Fruit fly (Drosophila melanogaster) whole organism, embryonic: ENCODE measurements around the gene Grip75.

Experiments
- ATbp ChIP-seq: fragments of 200-800 bp; sonication (Bioruptor generic); optimal IDR thresholded peaks from 2 replicates; lab custom pipeline; 2017; ENCODE audit warnings: missing biosample characterization, mild to moderate bottlenecking, missing genetic modification characterization, missing genetic modification reagents
- Asciz ChIP-seq: fragments of 200-800 bp; sonication (Bioruptor generic); optimal IDR thresholded peaks from 2 replicates; lab custom pipeline; 2017; ENCODE audit warnings: missing biosample characterization, mild to moderate bottlenecking, missing genetic modification characterization, missing genetic modification reagents
- CG12071 ChIP-seq: fragments of 200-800 bp; sonication (Bioruptor generic); optimal IDR thresholded peaks from 3 replicates; lab custom pipeline; 2018; ENCODE audit warnings: missing biosample characterization, mild to moderate bottlenecking, missing genetic modification characterization
- CG12219 ChIP-seq: fragments of 200-800 bp; sonication (Bioruptor generic); optimal IDR thresholded peaks from 3 replicates; lab custom pipeline; 2018; ENCODE audit warnings: missing biosample characterization, mild to moderate bottlenecking, missing genetic modification characterization
- CG12236 ChIP-seq: fragments of 200-800 bp; sonication (Bioruptor generic); optimal IDR thresholded peaks from 2 replicates; lab custom pipeline; 2016; ENCODE audit warnings: missing biosample characterization, missing genetic modification characterization
- CG1233 ChIP-seq: fragments of 200-800 bp; sonication (Bioruptor generic); optimal IDR thresholded peaks from 4 replicates; lab custom pipeline; 2018; ENCODE audit warnings: missing biosample characterization, mild to moderate bottlenecking, missing genetic modification characterization
- CG15479 ChIP-seq: fragments of 200-800 bp; sonication (Bioruptor generic); optimal IDR thresholded peaks from 3 replicates; lab custom pipeline; 2019; ENCODE audit warnings: missing biosample characterization, mild to moderate bottlenecking, missing genetic modification characterization, moderate library complexity
- CG16815 ChIP-seq: fragments of 200-800 bp; sonication (Bioruptor generic); optimal IDR thresholded peaks from 3 replicates; lab custom pipeline; 2017; ENCODE audit warnings: missing biosample characterization, mild to moderate bottlenecking, missing genetic modification characterization
- CG17328 ChIP-seq: fragments of 200-800 bp; sonication (Bioruptor generic); IDR thresholded peaks from 2 replicates; pipeline ENCODE4 v1.3.6; 2022; ENCODE audit warnings: missing biosample characterization, missing genetic modification characterization
- CG17359 ChIP-seq: fragments of 200-800 bp; sonication (Bioruptor generic); optimal IDR thresholded peaks from 3 replicates; lab custom pipeline; 2018; ENCODE audit warnings: missing biosample characterization, mild to moderate bottlenecking, missing genetic modification characterization, moderate library complexity
- CG1792 ChIP-seq: fragments of 200-800 bp; sonication (Bioruptor generic); optimal IDR thresholded peaks from 2 replicates; lab custom pipeline; 2016; ENCODE audit warnings: missing biosample characterization, missing genetic modification characterization
- CG2712 ChIP-seq: fragments of 200-800 bp; optimal IDR thresholded peaks from 3 replicates; lab custom pipeline; 2019; ENCODE audit warnings: missing biosample characterization, mild to moderate bottlenecking, missing genetic modification characterization, moderate library complexity
- CG3163 ChIP-seq: fragments of 200-800 bp; sonication (Bioruptor generic); optimal IDR thresholded peaks from 3 replicates; lab custom pipeline; 2016; ENCODE audit warnings: missing biosample characterization, missing genetic modification characterization
- CG33557 ChIP-seq: fragments of 200-800 bp; sonication (Bioruptor generic); optimal IDR thresholded peaks from 2 replicates; lab custom pipeline; 2019; ENCODE audit warnings: missing biosample characterization, mild to moderate bottlenecking, missing genetic modification characterization, moderate library complexity
- CG3407 ChIP-seq: fragments of 200-800 bp; sonication (Bioruptor generic); optimal IDR thresholded peaks from 2 replicates; lab custom pipeline; 2018; ENCODE audit warnings: missing biosample characterization, mild to moderate bottlenecking, missing genetic modification characterization
- CG43689 ChIP-seq: fragments of 200-800 bp; sonication (Bioruptor generic); IDR thresholded peaks from 2 replicates; pipeline ENCODE4 v1.3.6; 2022; ENCODE audit warnings: missing biosample characterization, missing genetic modification characterization
- CG7372 ChIP-seq: fragments of 200-800 bp; sonication (Bioruptor generic); IDR thresholded peaks from 2 replicates; pipeline ENCODE4 v1.3.6; 2022; ENCODE audit warnings: missing biosample characterization, missing genetic modification characterization
- CG7839 ChIP-seq: fragments of 200-800 bp; sonication (Bioruptor generic); optimal IDR thresholded peaks from 3 replicates; lab custom pipeline; 2018; ENCODE audit warnings: missing biosample characterization, mild to moderate bottlenecking, missing genetic modification characterization, moderate library complexity
- CG8359 ChIP-seq: fragments of 200-800 bp; sonication (Bioruptor generic); optimal IDR thresholded peaks from 2 replicates; lab custom pipeline; 2017; ENCODE audit warnings: missing biosample characterization, mild to moderate bottlenecking, missing genetic modification characterization, borderline replicate concordance
- E2f2 ChIP-seq: fragments of 200-800 bp; sonication (Bioruptor generic); IDR thresholded peaks from 2 replicates; pipeline ENCODE4 v1.3.6; 2022; ENCODE audit warnings: missing biosample characterization, missing genetic modification characterization
- Ets65A ChIP-seq: fragments of 200-800 bp; sonication (Bioruptor generic); peaks from one replicate; lab custom pipeline; 2016; ENCODE audit warnings: missing biosample characterization, missing genetic modification characterization
- Med ChIP-seq: fragments of 200-800 bp; sonication (Bioruptor generic); peaks from one replicate; lab custom pipeline; 2016; ENCODE audit warnings: missing biosample characterization, missing genetic modification characterization, mild to moderate bottlenecking, inconsistent platforms, moderate library complexity
- Pdp1 ChIP-seq, 2 experiments: fragments of 200-800 bp; sonication (Bioruptor generic); optimal IDR thresholded peaks; 3 replicates each; lab custom pipeline; 2016; ENCODE audit warnings: missing biosample characterization in 2 of 2, missing genetic modification characterization in 2 of 2, mild to moderate bottlenecking in 1 of 2, moderate library complexity in 1 of 2
- Side ChIP-seq: fragments of 200-800 bp; sonication (Bioruptor generic); optimal IDR thresholded peaks from 2 replicates; lab custom pipeline; 2016; ENCODE audit warnings: missing biosample characterization, missing genetic modification characterization
- Trl ChIP-seq, 3 experiments: fragments of >200 bp in 2 of 3; fragments of 200-800 bp in 1 of 3; sonication (Bioruptor generic) in 1 of 3; optimal IDR thresholded peaks; 2 replicates in 1 of 3; 3 replicates in 2 of 3; lab custom pipeline; 2016 to 2017; ENCODE audit warnings: missing biosample characterization in 1 of 3, missing genetic modification characterization in 1 of 3
- Vsx1 ChIP-seq: fragments of 200-800 bp; sonication (Bioruptor generic); optimal IDR thresholded peaks from 2 replicates; lab custom pipeline; 2017; ENCODE audit warnings: missing biosample characterization, mild to moderate bottlenecking, missing genetic modification characterization, missing genetic modification reagents
- Xrp1 ChIP-seq: fragments of 200-800 bp; sonication (Bioruptor generic); IDR thresholded peaks from 2 replicates; pipeline ENCODE4 v1.3.6; 2022; ENCODE audit warnings: missing biosample characterization, missing genetic modification characterization
- az2 ChIP-seq: fragments of 200-800 bp; sonication (Bioruptor generic); optimal IDR thresholded peaks from 3 replicates; lab custom pipeline; 2016; ENCODE audit warnings: missing biosample characterization, missing genetic modification characterization
- bsh ChIP-seq, 2 experiments: fragments of 200-800 bp; sonication (Bioruptor generic); optimal IDR thresholded peaks; 2 replicates each; lab custom pipeline; 2017 to 2018; ENCODE audit warnings: mild to moderate bottlenecking in 2 of 2, missing biosample characterization in 2 of 2, missing genetic modification characterization in 2 of 2, moderate library complexity in 1 of 2
- ci ChIP-seq: fragments of 200-800 bp; sonication (Bioruptor generic); IDR thresholded peaks from 3 replicates; pipeline ENCODE4 v1.3.6; 2022; ENCODE audit warnings: missing biosample characterization, missing genetic modification characterization
- dmrt11E ChIP-seq: fragments of 200-800 bp; sonication (Bioruptor generic); optimal IDR thresholded peaks from 3 replicates; lab custom pipeline; 2018; ENCODE audit warnings: missing biosample characterization, mild to moderate bottlenecking, missing genetic modification characterization, moderate library complexity
- gsb-n ChIP-seq: fragments of 200-800 bp; sonication (Bioruptor generic); optimal IDR thresholded peaks from 3 replicates; lab custom pipeline; 2018; ENCODE audit warnings: missing biosample characterization, mild to moderate bottlenecking, missing genetic modification characterization
- h ChIP-seq: fragments of >200 bp; optimal IDR thresholded peaks from 2 replicates; lab custom pipeline; 2017
- lola ChIP-seq, 3 experiments: fragments of >200 bp in 2 of 3; fragments of 200-800 bp in 1 of 3; sonication (Bioruptor generic) in 1 of 3; optimal IDR thresholded peaks; 2 replicates each; lab custom pipeline; 2017 to 2019; ENCODE audit warnings: missing biosample characterization in 3 of 3, missing genetic modification characterization in 3 of 3, mild to moderate bottlenecking in 1 of 3, moderate library complexity in 1 of 3
- mld ChIP-seq: fragments of 200-800 bp; sonication (Bioruptor generic); IDR thresholded peaks from 3 replicates; pipeline ENCODE4 v1.3.6; 2022; ENCODE audit warnings: missing biosample characterization, missing genetic modification characterization; ENCODE audit not compliant: partially characterized antibody
- nmo ChIP-seq: fragments of 200-800 bp; sonication (Bioruptor generic); optimal IDR thresholded peaks from 2 replicates; lab custom pipeline; 2018; ENCODE audit warnings: missing biosample characterization, mild to moderate bottlenecking, missing genetic modification characterization, moderate library complexity
- org-1 ChIP-seq: fragments of 200-800 bp; sonication (Bioruptor generic); optimal IDR thresholded peaks from 2 replicates; lab custom pipeline; 2017; ENCODE audit warnings: missing biosample characterization, missing genetic modification characterization
- ranshi ChIP-seq: fragments of 200-800 bp; sonication (Bioruptor generic); IDR thresholded peaks from 2 replicates; pipeline ENCODE4 v1.3.6; 2022; ENCODE audit warnings: missing biosample characterization, missing genetic modification characterization
- rib ChIP-seq: fragments of 200-800 bp; sonication (Bioruptor generic); IDR thresholded peaks from 2 replicates; pipeline ENCODE4 v1.3.6; 2022; ENCODE audit warnings: missing biosample characterization, missing genetic modification characterization
- run ChIP-seq: fragments of 200-800 bp; sonication (Bioruptor generic); optimal IDR thresholded peaks from 3 replicates; lab custom pipeline; 2018; ENCODE audit warnings: missing biosample characterization, mild to moderate bottlenecking, missing genetic modification characterization
- salm ChIP-seq: fragments of 200-800 bp; sonication (Bioruptor generic); optimal IDR thresholded peaks from 2 replicates; lab custom pipeline; 2018; ENCODE audit warnings: missing biosample characterization, mild to moderate bottlenecking, missing genetic modification characterization
- sc ChIP-seq, 3 experiments: fragments of >200 bp in 2 of 3; fragments of 200-800 bp in 1 of 3; sonication (Bioruptor generic) in 1 of 3; optimal IDR thresholded peaks; 2 replicates in 2 of 3; 3 replicates in 1 of 3; lab custom pipeline; 2017; ENCODE audit warnings: mild to moderate bottlenecking in 1 of 3, missing biosample characterization in 1 of 3, missing genetic modification characterization in 1 of 3, missing genetic modification reagents in 1 of 3
- sqz ChIP-seq: fragments of 200-800 bp; sonication (Bioruptor generic); optimal IDR thresholded peaks from 3 replicates; lab custom pipeline; 2018; ENCODE audit warnings: missing biosample characterization, mild to moderate bottlenecking, missing genetic modification characterization
- tin ChIP-seq: fragments of 200-800 bp; sonication (Bioruptor generic); optimal IDR thresholded peaks from 3 replicates; lab custom pipeline; 2016; ENCODE audit warnings: missing biosample characterization, missing genetic modification characterization
- tx ChIP-seq: fragments of 200-800 bp; sonication (Bioruptor generic); optimal IDR thresholded peaks from 2 replicates; lab custom pipeline; 2016; ENCODE audit warnings: missing biosample characterization, missing genetic modification characterization
- vvl ChIP-seq: fragments of 200-800 bp; sonication (Bioruptor generic); IDR thresholded peaks from 2 replicates; pipeline ENCODE4 v1.3.6; 2022; ENCODE audit warnings: missing biosample characterization, missing genetic modification characterization
- wdn ChIP-seq: fragments of 200-800 bp; sonication (Bioruptor generic); IDR thresholded peaks from 2 replicates; pipeline ENCODE4 v1.3.6; 2022; ENCODE audit warnings: missing biosample characterization, missing genetic modification characterization

The Grip75 gene

dm6 chr2L:10496338-10496737 lies 13.2 kb downstream of the Grip75 start (continued):
- TF ChIP-seq CG12236 (GFP tag; lab: Kevin White, UChicago) (no peak), CG7372 (GFP tag; lab: Robert Waterston, UW) (no peak), CG16815 (GFP tag; lab: Kevin White, UChicago) (no peak), rib (GFP tag; lab: Robert Waterston, UW) (0 out of 2 replicates have a peak, but pooled peaks have one; percentile 25), CG2712 (no peak), CG3163 (GFP tag; lab: Kevin White, UChicago) (no peak), lola (GFP tag; optimal IDR thresholded peaks at IDR 0.05; lab: Kevin White, UChicago) (no peak), az2 (GFP tag; lab: Kevin White, UChicago) (no peak), ci (GFP tag; lab: Robert Waterston, UW) (peak; percentile 71; the same call in 2 of the 3 replicates), org-1 (GFP tag; lab: Kevin White, UChicago) (no peak), E2f2 (no peak), Ets65A (GFP tag; lab: Kevin White, UChicago) (no peak), CG43689 (no peak), vvl (GFP tag; lab: Robert Waterston, UW) (peak; percentile 32; the same call in 1 of the 2 replicates), mld (GFP tag; lab: Robert Waterston, UW) (no peak), wdn (GFP tag; lab: Robert Waterston, UW) (no peak)

DNA sequence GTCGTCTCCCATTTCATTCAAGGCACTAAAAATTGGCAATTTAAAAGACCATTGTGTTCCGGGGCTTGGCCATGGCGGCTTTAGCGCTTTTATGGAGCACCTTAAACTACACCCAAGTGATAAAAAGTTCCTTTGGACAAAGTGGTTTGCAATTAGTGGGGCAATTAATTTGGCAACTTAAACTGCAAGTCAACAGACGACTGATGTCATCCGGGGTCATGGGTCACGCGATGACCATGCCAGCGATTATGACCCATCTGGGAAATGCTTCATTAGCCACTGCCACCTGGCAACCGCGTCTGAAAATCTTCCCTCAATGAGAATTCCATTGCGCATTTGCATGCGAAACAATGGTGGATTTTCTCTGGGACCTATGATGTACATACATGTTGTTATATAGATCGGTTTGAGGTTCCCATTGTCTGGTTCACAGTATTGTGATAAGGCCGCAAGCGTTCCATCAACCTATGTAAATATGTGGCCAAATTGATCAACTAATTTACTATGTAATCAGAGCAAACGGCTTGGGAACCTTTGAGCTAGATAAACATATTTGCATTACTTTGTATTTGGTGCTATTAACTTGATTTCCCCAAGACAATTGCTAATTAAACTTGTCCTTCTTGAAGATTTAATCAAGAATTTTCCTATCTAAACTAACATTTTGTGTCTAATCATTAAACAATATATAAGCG lies 14.2 kb downstream of the Grip75 start:
- peak; percentile 53 for TF ChIP-seq ATbp (GFP tag; lab: Kevin White, UChicago)
- TF ChIP-seq ranshi (GFP tag; lab: Robert Waterston, UW), result no peak
- peak; percentile 20 for TF ChIP-seq CG17359
- no peak for TF ChIP-seq Trl (optimal IDR thresholded peaks at IDR 0.05; lab: Kevin White, UChicago)
- TF ChIP-seq Trl (GFP tag; optimal IDR thresholded peaks at IDR 0.05; lab: Kevin White, UChicago), result no peak
- TF ChIP-seq Med (GFP tag; lab: Kevin White, UChicago), result peak; percentile 56
- peak; percentile 12 for TF ChIP-seq CG12071 (GFP tag; lab: Kevin White, UChicago)
- no peak for TF ChIP-seq sc (optimal IDR thresholded peaks at IDR 0.05; lab: Kevin White, UChicago)
- peak; percentile 32 for TF ChIP-seq sc (GFP tag; optimal IDR thresholded peaks at IDR 0.05; lab: Kevin White, UChicago)
- TF ChIP-seq tx (GFP tag; lab: Kevin White, UChicago), result no peak
- TF ChIP-seq Pdp1 (GFP tag; optimal IDR thresholded peaks at IDR 0.05; lab: Kevin White, UChicago), result peak in 1 of 2 experiments; percentile 18
- TF ChIP-seq h (lab: Kevin White, UChicago), result no peak
- peak; percentile 65 for TF ChIP-seq Asciz (GFP tag; lab: Kevin White, UChicago)
- peak in 1 of 2 experiments; percentile 63 for TF ChIP-seq bsh (GFP tag; optimal IDR thresholded peaks at IDR 0.05; lab: Kevin White, UChicago)
- no peak for TF ChIP-seq run (tag; lab: Kevin White, UChicago)
- TF ChIP-seq Vsx1 (GFP tag; lab: Kevin White, UChicago), result peak; percentile 25
- peak; percentile 63 for TF ChIP-seq CG3407 (GFP tag; lab: Kevin White, UChicago)
- TF ChIP-seq sqz, result no peak
- TF ChIP-seq CG1792 (GFP tag; lab: Kevin White, UChicago), result peak; percentile 14
- no peak for TF ChIP-seq tin (GFP tag; lab: Kevin White, UChicago)
- TF ChIP-seq CG15479 (GFP tag; lab: Kevin White, UChicago), result no peak
- no peak for TF ChIP-seq nmo (GFP tag; lab: Kevin White, UChicago)
- peak; percentile 15; the same call in 1 of the 2 replicates for TF ChIP-seq CG17328 (GFP tag; lab: Robert Waterston, UW)
- no peak for TF ChIP-seq CG7839 (tag; lab: Kevin White, UChicago)
- TF ChIP-seq salm (tag; lab: Kevin White, UChicago), result peak; percentile 1
- TF ChIP-seq CG8359 (GFP tag; lab: Kevin White, UChicago), result peak; percentile 3
- TF ChIP-seq CG2712, result peak; percentile 6
- TF ChIP-seq Xrp1 (GFP tag; lab: Robert Waterston, UW), result peak; percentile 62
- no peak for TF ChIP-seq Side (GFP tag; lab: Kevin White, UChicago)
- no peak for TF ChIP-seq CG12219 (GFP tag; lab: Kevin White, UChicago)
- peak; percentile 15 for TF ChIP-seq CG1233 (GFP tag; lab: Kevin White, UChicago)
- TF ChIP-seq dmrt11E (tag; lab: Kevin White, UChicago), result peak; percentile 53
- peak; percentile 91 for TF ChIP-seq Ets65A (GFP tag; lab: Kevin White, UChicago)
- TF ChIP-seq CG33557 (GFP tag; lab: Kevin White, UChicago), result peak; percentile 14
- peak; percentile 36 for TF ChIP-seq gsb-n (tag; lab: Kevin White, UChicago)
